Worm (Caenorhabditis elegans): Measurements from ENCODE around the gene C15B12.1.

ce11 chrX:6503148-6503547 lies 26.5 kb downstream of the C15B12.1 start:
- TF ChIP-seq ceh-8 (GFP tag; optimal IDR thresholded peaks at IDR 0.05) = no peak
- no peak for TF ChIP-seq lin-13 (GFP tag; optimal IDR thresholded peaks at IDR 0.05)
